Worm (Caenorhabditis elegans): Measurements from ENCODE around the gene amt-2.

DNA sequence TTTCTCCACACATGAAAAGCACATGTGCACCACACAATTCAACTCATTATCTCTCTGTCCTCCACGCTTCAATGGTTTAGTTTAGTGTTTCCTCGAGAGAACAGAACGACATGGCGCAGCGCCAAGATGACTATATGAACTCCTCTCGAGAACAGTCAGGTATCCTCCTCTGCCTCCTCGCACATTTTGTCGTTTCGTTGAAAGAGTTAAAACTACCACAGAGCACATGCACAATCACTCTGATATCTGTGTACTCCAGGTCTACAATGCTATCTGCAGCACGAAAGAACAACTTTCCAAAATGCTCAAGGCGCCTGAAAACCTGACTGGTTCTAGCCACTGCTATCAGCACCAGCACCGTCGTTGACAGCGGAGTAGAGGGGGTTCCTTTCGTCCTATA is 15.4 kb upstream of the amt-2 start:
- no peak for TF ChIP-seq ama-1 (optimal IDR thresholded peaks at IDR 0.05)
- TF ChIP-seq ceh-36 (tag; optimal IDR thresholded peaks at IDR 0.05) = no peak
- no peak for TF ChIP-seq flt-1 (GFP tag; IDR thresholded peaks at IDR 0.05)
- TF ChIP-seq tbx-37 (GFP tag; conservative IDR thresholded peaks at IDR 0.05) = no peak
- no peak for TF ChIP-seq F13C5.2 (tag; optimal IDR thresholded peaks at IDR 0.05)
- TF ChIP-seq scrt-1 (GFP tag; IDR thresholded peaks at IDR 0.05) = no peak
- no peak for TF ChIP-seq hmg-4 (GFP tag; optimal IDR thresholded peaks at IDR 0.05)
- TF ChIP-seq ceh-13 (GFP tag; optimal IDR thresholded peaks at IDR 0.05) = no peak
- TF ChIP-seq aly-1 (tag; optimal IDR thresholded peaks at IDR 0.05) = no peak
- TF ChIP-seq hnd-1 (tag; optimal IDR thresholded peaks at IDR 0.05) = no peak

Measured in whole organism, early embryonic.